Fruit fly (Drosophila melanogaster) whole organism, embryonic: ENCODE results near the gene Tengl1.

ENCODE experiments used
- ATbp ChIP-seq: fragments of 200-800 bp; sonication (Bioruptor generic); optimal IDR thresholded peaks from 2 replicates; lab custom pipeline; 2017; ENCODE audit warnings: missing biosample characterization, mild to moderate bottlenecking, missing genetic modification characterization, missing genetic modification reagents
- Atf6 ChIP-seq: fragments of 200-800 bp; sonication (Bioruptor generic); IDR thresholded peaks from 2 replicates; pipeline ENCODE4 v1.3.6; 2022; ENCODE audit warnings: missing biosample characterization, missing genetic modification characterization
- B-H1 ChIP-seq: fragments of 200-800 bp; sonication (Bioruptor generic); IDR thresholded peaks from 3 replicates; pipeline ENCODE4 v1.3.6; 2022; ENCODE audit warnings: missing biosample characterization, missing genetic modification characterization
- B-H2 ChIP-seq: fragments of 200-800 bp; sonication (Bioruptor generic); optimal IDR thresholded peaks from 2 replicates; lab custom pipeline; 2018; ENCODE audit warnings: missing biosample characterization, mild to moderate bottlenecking, missing genetic modification characterization
- CG12942 ChIP-seq: fragments of 200-800 bp; sonication (Bioruptor generic); optimal IDR thresholded peaks from 3 replicates; lab custom pipeline; 2016; ENCODE audit warnings: missing biosample characterization, missing genetic modification characterization
- CG13424 ChIP-seq: fragments of 200-800 bp; sonication (Bioruptor generic); optimal IDR thresholded peaks from 2 replicates; lab custom pipeline; 2019; ENCODE audit warnings: missing biosample characterization, mild to moderate bottlenecking, missing genetic modification characterization, moderate library complexity
- CG14860 ChIP-seq: fragments of 200-800 bp; sonication (Bioruptor generic); IDR thresholded peaks from 3 replicates; pipeline ENCODE4 v1.3.6; 2022; ENCODE audit warnings: missing biosample characterization, missing genetic modification characterization; ENCODE audit not compliant: partially characterized antibody
- CG15479 ChIP-seq: fragments of 200-800 bp; sonication (Bioruptor generic); optimal IDR thresholded peaks from 3 replicates; lab custom pipeline; 2019; ENCODE audit warnings: missing biosample characterization, mild to moderate bottlenecking, missing genetic modification characterization, moderate library complexity
- CG15514 ChIP-seq: fragments of 200-800 bp; sonication (Bioruptor generic); optimal IDR thresholded peaks from 3 replicates; lab custom pipeline; 2017; ENCODE audit warnings: missing biosample characterization, missing genetic modification characterization, mild to moderate bottlenecking, moderate library complexity, missing genetic modification reagents
- CG15696 ChIP-seq: fragments of 200-800 bp; sonication (Bioruptor generic); optimal IDR thresholded peaks from 2 replicates; lab custom pipeline; 2019; ENCODE audit warnings: missing biosample characterization, mild to moderate bottlenecking, missing genetic modification characterization, moderate library complexity
- CG17186 ChIP-seq: fragments of 200-800 bp; sonication (Bioruptor generic); optimal IDR thresholded peaks from 3 replicates; lab custom pipeline; 2017; ENCODE audit warnings: missing biosample characterization, missing genetic modification reagents, missing genetic modification characterization
- CG2120 ChIP-seq: fragments of 200-800 bp; sonication (Bioruptor generic); optimal IDR thresholded peaks from 3 replicates; lab custom pipeline; 2016; ENCODE audit warnings: missing biosample characterization, missing genetic modification characterization
- CG2199 ChIP-seq: fragments of 200-800 bp; sonication (Bioruptor generic); IDR thresholded peaks from 3 replicates; pipeline ENCODE4 v1.3.6; 2022; ENCODE audit warnings: missing biosample characterization, missing genetic modification characterization
- CG30403 ChIP-seq: fragments of 200-800 bp; sonication (Bioruptor generic); optimal IDR thresholded peaks from 3 replicates; lab custom pipeline; 2016; ENCODE audit warnings: missing biosample characterization, missing genetic modification characterization
- CG34376 ChIP-seq: fragments of 200-800 bp; sonication (Bioruptor generic); optimal IDR thresholded peaks from 2 replicates; lab custom pipeline; 2018; ENCODE audit warnings: missing biosample characterization, mild to moderate bottlenecking, missing genetic modification characterization
- CG4617 ChIP-seq: fragments of 200-800 bp; sonication (Bioruptor generic); optimal IDR thresholded peaks from 3 replicates; lab custom pipeline; 2016; ENCODE audit warnings: missing biosample characterization, missing genetic modification characterization, borderline replicate concordance
- CG4707 ChIP-seq: fragments of 200-800 bp; sonication (Bioruptor generic); optimal IDR thresholded peaks from 2 replicates; lab custom pipeline; 2018; ENCODE audit warnings: missing biosample characterization, mild to moderate bottlenecking, missing genetic modification characterization, moderate library complexity
- CG6689 ChIP-seq: fragments of 200-800 bp; sonication (Bioruptor generic); IDR thresholded peaks from 2 replicates; pipeline ENCODE4 v1.3.6; 2022; ENCODE audit warnings: missing biosample characterization, missing genetic modification characterization
- CG8290 ChIP-seq, 3 experiments: fragments of 200-800 bp; sonication (Bioruptor generic); optimal IDR thresholded peaks; 2 replicates each; lab custom pipeline; 2016 to 2019; ENCODE audit warnings: missing biosample characterization in 3 of 3, missing genetic modification characterization in 3 of 3, mild to moderate bottlenecking in 2 of 3, moderate library complexity in 1 of 3
- CG9797 ChIP-seq: fragments of 200-800 bp; sonication (Bioruptor generic); optimal IDR thresholded peaks from 3 replicates; lab custom pipeline; 2018; ENCODE audit warnings: missing biosample characterization, mild to moderate bottlenecking, missing genetic modification characterization
- CG9932 ChIP-seq: fragments of 200-800 bp; sonication (Bioruptor generic); IDR thresholded peaks from 2 replicates; pipeline ENCODE4 v1.3.6; 2022; ENCODE audit warnings: missing biosample characterization, missing genetic modification characterization
- CrebB ChIP-seq: fragments of 200-800 bp; sonication (Bioruptor generic); optimal IDR thresholded peaks from 3 replicates; lab custom pipeline; 2018; ENCODE audit warnings: missing biosample characterization, mild to moderate bottlenecking, missing genetic modification characterization
- Dbx ChIP-seq: fragments of 200-800 bp; sonication (Bioruptor generic); IDR thresholded peaks from 3 replicates; pipeline ENCODE4 v1.3.6; 2022; ENCODE audit warnings: missing biosample characterization, missing genetic modification characterization
- Dll ChIP-seq: fragments of 200-800 bp; sonication (Bioruptor generic); IDR thresholded peaks from 4 replicates; pipeline ENCODE4 v1.3.6; 2022; ENCODE audit warnings: missing biosample characterization, missing genetic modification characterization; ENCODE audit not compliant: partially characterized antibody
- Doc3 ChIP-seq: fragments of 200-800 bp; sonication (Bioruptor generic); IDR thresholded peaks from 3 replicates; pipeline ENCODE4 v1.3.6; 2022; ENCODE audit warnings: missing biosample characterization, missing genetic modification characterization; ENCODE audit not compliant: partially characterized antibody
- Dref ChIP-seq: fragments of 200-800 bp; sonication (Bioruptor generic); IDR thresholded peaks from 2 replicates; pipeline ENCODE4 v1.3.6; 2022; ENCODE audit warnings: missing biosample characterization, missing genetic modification characterization
- E2f2 ChIP-seq: fragments of 200-800 bp; sonication (Bioruptor generic); IDR thresholded peaks from 2 replicates; pipeline ENCODE4 v1.3.6; 2022; ENCODE audit warnings: missing biosample characterization, missing genetic modification characterization
- HLH4C ChIP-seq: fragments of 200-800 bp; sonication (Bioruptor generic); IDR thresholded peaks from 3 replicates; pipeline ENCODE4 v1.3.6; 2022; ENCODE audit warnings: missing biosample characterization, missing genetic modification characterization; ENCODE audit not compliant: partially characterized antibody
- HLHmδ ChIP-seq: fragments of 200-800 bp; sonication (Bioruptor generic); optimal IDR thresholded peaks from 2 replicates; lab custom pipeline; 2018; ENCODE audit warnings: missing biosample characterization, mild to moderate bottlenecking, missing genetic modification characterization, moderate library complexity
- HmgZ ChIP-seq: fragments of 200-800 bp; sonication (Bioruptor generic); optimal IDR thresholded peaks from 2 replicates; lab custom pipeline; 2018; ENCODE audit warnings: missing biosample characterization, mild to moderate bottlenecking, missing genetic modification characterization
- Pdp1 ChIP-seq, 2 experiments: fragments of 200-800 bp; sonication (Bioruptor generic); optimal IDR thresholded peaks; 3 replicates each; lab custom pipeline; 2016; ENCODE audit warnings: missing biosample characterization in 2 of 2, missing genetic modification characterization in 2 of 2, mild to moderate bottlenecking in 1 of 2, moderate library complexity in 1 of 2
- Sry-β ChIP-seq: fragments of 200-800 bp; sonication (Bioruptor generic); optimal IDR thresholded peaks from 2 replicates; lab custom pipeline; 2018; ENCODE audit warnings: missing biosample characterization, mild to moderate bottlenecking, missing genetic modification characterization, moderate library complexity
- abd-A ChIP-seq: fragments of 200-800 bp; sonication (Bioruptor generic); optimal IDR thresholded peaks from 3 replicates; lab custom pipeline; 2019; ENCODE audit warnings: missing biosample characterization, mild to moderate bottlenecking, missing genetic modification characterization, moderate library complexity
- ara ChIP-seq: fragments of 200-800 bp; sonication (Bioruptor generic); IDR thresholded peaks from 2 replicates; pipeline ENCODE4 v1.3.6; 2022; ENCODE audit warnings: missing biosample characterization, missing genetic modification characterization
- ato ChIP-seq: fragments of 200-800 bp; sonication (Bioruptor generic); IDR thresholded peaks from 2 replicates; pipeline ENCODE4 v1.3.6; 2022; ENCODE audit warnings: missing biosample characterization, missing genetic modification characterization; ENCODE audit not compliant: partially characterized antibody
- chinmo ChIP-seq: fragments of 200-800 bp; sonication (Bioruptor generic); IDR thresholded peaks from 4 replicates; pipeline ENCODE4 v1.3.6; 2022; ENCODE audit warnings: missing biosample characterization, missing genetic modification characterization; ENCODE audit not compliant: partially characterized antibody
- chn ChIP-seq: fragments of 200-800 bp; sonication (Bioruptor generic); optimal IDR thresholded peaks from 2 replicates; lab custom pipeline; 2016; ENCODE audit warnings: missing biosample characterization, missing genetic modification characterization
- gfzf ChIP-seq: fragments of 200-800 bp; sonication (Bioruptor generic); optimal IDR thresholded peaks from 2 replicates; lab custom pipeline; 2016; ENCODE audit warnings: missing biosample characterization, mild to moderate bottlenecking, missing genetic modification characterization, moderate library complexity
- hb ChIP-seq: fragments of 200-800 bp; sonication (Bioruptor generic); IDR thresholded peaks from 3 replicates; pipeline ENCODE4 v1.3.6; 2022; ENCODE audit warnings: missing biosample characterization, missing genetic modification characterization; ENCODE audit not compliant: partially characterized antibody
- inv ChIP-seq: fragments of 200-800 bp; sonication (Bioruptor generic); IDR thresholded peaks from 2 replicates; pipeline ENCODE4 v1.3.6; 2022; ENCODE audit warnings: missing biosample characterization, missing genetic modification characterization; ENCODE audit not compliant: partially characterized antibody
- lilli ChIP-seq: fragments of 200-800 bp; sonication (Bioruptor generic); optimal IDR thresholded peaks from 3 replicates; lab custom pipeline; 2016; ENCODE audit warnings: missing biosample characterization, missing genetic modification characterization
- nmo ChIP-seq: fragments of 200-800 bp; sonication (Bioruptor generic); optimal IDR thresholded peaks from 2 replicates; lab custom pipeline; 2018; ENCODE audit warnings: missing biosample characterization, mild to moderate bottlenecking, missing genetic modification characterization, moderate library complexity
- nom ChIP-seq: fragments of 200-800 bp; sonication (Bioruptor generic); optimal IDR thresholded peaks from 2 replicates; lab custom pipeline; 2017; ENCODE audit warnings: missing biosample characterization, missing genetic modification characterization, mild to moderate bottlenecking, moderate library complexity, missing genetic modification reagents
- sima ChIP-seq: fragments of 200-800 bp; sonication (Bioruptor generic); optimal IDR thresholded peaks from 2 replicates; lab custom pipeline; 2016; ENCODE audit warnings: missing biosample characterization, missing genetic modification characterization
- sr ChIP-seq: fragments of 200-800 bp; sonication (Bioruptor generic); IDR thresholded peaks from 3 replicates; pipeline ENCODE4 v1.3.6; 2022; ENCODE audit warnings: missing biosample characterization, missing genetic modification characterization
- tna ChIP-seq: fragments of 200-800 bp; sonication (Bioruptor generic); IDR thresholded peaks from 2 replicates; pipeline ENCODE4 v1.3.6; 2022; ENCODE audit warnings: missing biosample characterization, missing genetic modification characterization; ENCODE audit not compliant: partially characterized antibody
- trem ChIP-seq: fragments of 200-800 bp; optimal IDR thresholded peaks from 3 replicates; lab custom pipeline; 2019; ENCODE audit warnings: missing biosample characterization, mild to moderate bottlenecking, missing genetic modification characterization, moderate library complexity
- vnd ChIP-seq: fragments of 200-800 bp; sonication (Bioruptor generic); IDR thresholded peaks from 3 replicates; pipeline ENCODE4 v1.3.6; 2022; ENCODE audit warnings: missing biosample characterization, missing genetic modification characterization; ENCODE audit not compliant: partially characterized antibody

Gene Tengl1

dm6 chr2L:2236722-2237121 lies 3.7 kb downstream of the Tengl1 start, which contains the start of gene Sec24CD (continued):
- TF ChIP-seq chinmo = peak; percentile 97
- peak; percentile 97 for TF ChIP-seq Dref
- no peak for TF ChIP-seq B-H2 (GFP tag; lab: Kevin White, UChicago)
- TF ChIP-seq CG34376 (GFP tag; lab: Kevin White, UChicago) = peak; percentile 35
- peak; percentile 22 for TF ChIP-seq nmo (GFP tag; lab: Kevin White, UChicago)
- TF ChIP-seq CG9797 (GFP tag; lab: Kevin White, UChicago) = peak; percentile 35
- TF ChIP-seq CrebB = peak; percentile 68
- peak; percentile 84 for TF ChIP-seq vnd (GFP tag; lab: Robert Waterston, UW)
- peak; percentile 89 for TF ChIP-seq Dll (GFP tag; lab: Robert Waterston, UW)
- TF ChIP-seq CG2199 = no peak
- TF ChIP-seq gfzf = peak; percentile 4
- TF ChIP-seq Dbx (GFP tag; lab: Robert Waterston, UW) = 0 out of 3 replicates have a peak, but pooled peaks have one; percentile 19
- peak; percentile 73 for TF ChIP-seq nom (GFP tag; lab: Kevin White, UChicago)
- no peak for TF ChIP-seq abd-A
- peak; percentile 57 for TF ChIP-seq CG4617 (GFP tag; lab: Kevin White, UChicago)
- TF ChIP-seq lilli = peak; percentile 35
- TF ChIP-seq Atf6 (GFP tag; lab: Robert Waterston, UW) = no peak
- peak; percentile 39 for TF ChIP-seq HmgZ
- TF ChIP-seq E2f2 (GFP tag; lab: Robert Waterston, UW) = peak; percentile 38
- TF ChIP-seq ATbp (GFP tag; lab: Kevin White, UChicago) = no peak
- peak; percentile 100 for TF ChIP-seq CG6689 (GFP tag; lab: Robert Waterston, UW)
- TF ChIP-seq sima (GFP tag; lab: Kevin White, UChicago) = no peak
- TF ChIP-seq tna (GFP tag; lab: Robert Waterston, UW) = peak; percentile 97
- peak; percentile 98 for TF ChIP-seq ato
- peak; percentile 93 for TF ChIP-seq hb (GFP tag; lab: Robert Waterston, UW)
- peak; percentile 10 for TF ChIP-seq CG17186 (GFP tag; lab: Kevin White, UChicago)
- no peak for TF ChIP-seq CG12942 (GFP tag; lab: Kevin White, UChicago)
- peak; percentile 74 for TF ChIP-seq CG15514 (GFP tag; lab: Kevin White, UChicago)
- peak; percentile 91 for TF ChIP-seq CG14860 (GFP tag; lab: Robert Waterston, UW)
- no peak for TF ChIP-seq CG15479
- TF ChIP-seq trem (tag; lab: Kevin White, UChicago) = peak; percentile 80
- TF ChIP-seq inv = peak; percentile 66
- peak; percentile 6 for TF ChIP-seq CG2120
- peak; percentile 16 for TF ChIP-seq CG30403 (GFP tag; lab: Kevin White, UChicago)

DNA sequence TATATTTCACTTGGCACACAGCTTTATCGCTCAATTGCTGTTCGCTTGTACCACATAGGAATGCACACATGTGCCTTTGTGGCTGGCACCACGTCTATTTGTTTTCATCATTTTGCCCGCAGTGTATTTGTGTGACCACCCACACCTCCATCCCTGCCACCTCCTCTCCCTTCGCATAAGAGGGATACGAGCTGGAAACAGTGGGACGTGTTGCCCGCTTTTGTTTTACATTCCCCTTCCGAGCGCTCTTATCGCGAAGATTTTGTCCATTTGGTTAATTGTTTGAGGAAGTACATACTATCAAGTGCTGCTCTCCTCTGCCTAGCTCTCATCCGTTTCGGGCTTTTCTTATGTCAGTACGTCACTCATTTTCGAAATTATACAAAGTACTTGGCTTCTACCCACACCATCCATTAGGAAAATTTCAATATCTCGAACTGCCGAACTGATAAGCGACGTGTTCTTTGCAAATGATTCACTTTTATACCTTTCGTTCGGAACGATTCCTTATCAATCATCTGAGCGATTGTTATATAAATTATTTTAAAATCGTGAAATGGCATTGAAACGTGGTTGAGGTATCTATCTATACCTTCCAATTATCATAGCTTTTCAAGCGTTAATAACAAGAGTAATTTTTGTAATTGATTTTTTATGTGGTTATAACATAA lies 12.1 kb downstream of the Tengl1 start:
- TF ChIP-seq CG13424 (tag; lab: Kevin White, UChicago) (no peak), chn (no peak), CG15696 (no peak), CG2120 (no peak), Dbx (GFP tag; lab: Robert Waterston, UW) (0 out of 3 replicates have a peak, but pooled peaks have one; percentile 22), CG4707 (peak; percentile 16), CG9932 (GFP tag; lab: Robert Waterston, UW) (0 out of 2 replicates have a peak, but pooled peaks have one; percentile 10), ara (peak; percentile 18; the same call in 1 of the 2 replicates), CG8290 (GFP tag; optimal IDR thresholded peaks at IDR 0.05; lab: Kevin White, UChicago) (no peak), CG8290 (tag; optimal IDR thresholded peaks at IDR 0.05; lab: Kevin White, UChicago) (peak in 1 of 2 experiments; percentile 37), HLH4C (GFP tag; lab: Robert Waterston, UW) (0 out of 3 replicates have a peak, but pooled peaks have one; percentile 16), sr (peak; percentile 60; the same call in 2 of the 3 replicates), Sry-β (GFP tag; lab: Kevin White, UChicago) (no peak), HLHmδ (GFP tag; lab: Kevin White, UChicago) (no peak), Pdp1 (GFP tag; optimal IDR thresholded peaks at IDR 0.05; lab: Kevin White, UChicago) (peak in 1 of 2 experiments; percentile 84), Doc3 (GFP tag; lab: Robert Waterston, UW) (no peak), B-H1 (no peak)
